Worm (Caenorhabditis elegans): ENCODE data around the gene C06A8.6.

DNA sequence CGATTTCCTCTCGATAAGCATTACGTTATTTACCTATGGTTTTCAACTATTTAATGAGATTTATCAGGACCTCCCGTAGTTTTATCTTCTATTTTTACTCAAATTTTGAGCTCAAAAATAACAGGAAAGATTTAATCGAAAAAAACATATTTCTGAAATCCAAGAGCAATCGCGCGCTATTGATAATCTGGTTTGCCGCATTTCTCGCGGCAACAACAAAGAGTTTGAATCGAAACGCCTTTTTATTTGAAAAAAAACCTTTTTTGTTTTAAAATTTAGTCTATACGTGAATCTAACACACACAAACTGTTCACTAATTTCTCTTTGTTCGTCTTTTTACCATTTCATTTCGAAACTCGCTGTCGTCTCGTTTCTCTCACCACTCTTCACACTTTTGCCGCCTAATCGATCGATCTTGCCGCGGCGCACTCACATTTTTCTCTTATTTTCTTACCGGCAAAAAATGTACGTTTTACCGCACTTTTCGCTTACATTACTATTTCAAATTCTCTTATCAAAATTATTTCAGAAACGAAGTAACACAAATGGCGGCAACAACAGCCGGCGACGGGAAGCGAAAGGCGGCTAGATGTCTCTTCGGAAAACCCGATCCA is 44.0 kb downstream of the C06A8.6 start, which contains the start of gene cki-2:
- TF ChIP-seq npax-4 (tag; optimal IDR thresholded peaks at IDR 0.05) (no peak), unc-42 (tag; optimal IDR thresholded peaks at IDR 0.05) (peak; percentile 38), dve-1 (tag; optimal IDR thresholded peaks at IDR 0.05) (no peak), K02D7.2 (tag; optimal IDR thresholded peaks at IDR 0.05) (no peak), pqm-1 (tag; optimal IDR thresholded peaks at IDR 0.05) (no peak), ets-4 (tag; optimal IDR thresholded peaks at IDR 0.05) (no peak), fkh-6 (tag; optimal IDR thresholded peaks at IDR 0.05) (no peak), nfya-1 (tag; optimal IDR thresholded peaks at IDR 0.05) (no peak), ceh-14 (tag; optimal IDR thresholded peaks at IDR 0.05) (no peak)

All from whole organism, late embryonic.